Fruit fly (Drosophila melanogaster): ENCODE data around the gene ath.

ath gene

DNA sequence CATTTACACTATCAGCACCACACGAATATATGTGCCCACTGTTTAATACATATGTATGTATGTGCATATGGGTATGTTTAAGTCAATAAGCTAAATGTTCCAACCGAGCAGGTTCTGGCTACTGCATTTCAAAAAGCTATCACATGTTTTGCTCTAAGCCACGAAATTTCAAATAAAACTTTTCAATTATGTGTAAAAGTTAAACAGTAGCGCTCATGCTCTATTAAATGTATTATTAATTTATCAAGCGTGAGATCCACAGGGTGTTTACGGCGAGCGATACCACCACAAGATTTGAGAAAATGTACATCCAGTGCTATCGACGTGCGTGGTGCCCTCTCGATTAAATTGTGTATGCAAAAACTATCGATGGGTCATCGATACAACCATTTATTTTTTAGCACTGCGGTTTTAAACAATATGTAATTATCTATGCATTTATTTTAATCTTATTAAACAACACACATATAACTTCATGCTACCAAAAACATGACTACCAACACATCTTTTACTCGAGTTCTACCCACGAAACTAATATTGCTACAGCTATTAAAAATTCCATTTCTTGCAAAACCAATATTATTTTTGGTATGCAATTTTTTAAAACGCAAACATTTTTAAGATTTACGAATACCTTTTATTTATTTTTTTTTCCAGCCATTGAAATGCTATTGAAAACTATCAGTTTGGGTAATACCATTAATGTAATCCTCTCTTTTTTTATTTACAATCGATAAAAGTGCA lies 50.0 kb downstream of the ath start, which contains the start of gene Pten:
Gene Pten (minus strand): TSS at position 300 of the 744 bp plus-strand sequence.
- TF ChIP-seq CG16779 (tag; optimal IDR thresholded peaks at IDR 0.05) (no peak), dac (GFP tag; optimal IDR thresholded peaks at IDR 0.05) (no peak), Met (GFP tag; optimal IDR thresholded peaks at IDR 0.05) (peak; percentile 71), Ets96B (tag; optimal IDR thresholded peaks at IDR 0.05) (peak; percentile 55), Eip78C (GFP tag) (peak; percentile 89), Sox102F (GFP tag; optimal IDR thresholded peaks at IDR 0.05) (no peak), CG10669 (GFP tag; optimal IDR thresholded peaks at IDR 0.05) (no peak), esn (GFP tag; optimal IDR thresholded peaks at IDR 0.05) (peak; percentile 67), Gug (GFP tag; IDR thresholded peaks at IDR 0.05) (no peak), eg (GFP tag; IDR thresholded peaks at IDR 0.05) (no peak), CG31627 (GFP tag; optimal IDR thresholded peaks at IDR 0.05) (peak; percentile 56), CG11762 (GFP tag; optimal IDR thresholded peaks at IDR 0.05; ENCODE audit: insufficient read depth) (no peak), CG8319 (GFP tag; optimal IDR thresholded peaks at IDR 0.05) (peak; percentile 48), Blimp-1 (GFP tag; optimal IDR thresholded peaks at IDR 0.05) (no peak), Sox14 (GFP tag; optimal IDR thresholded peaks at IDR 0.05) (peak; percentile 55), net (GFP tag; optimal IDR thresholded peaks at IDR 0.05) (no peak), CG10631 (GFP tag; optimal IDR thresholded peaks at IDR 0.05) (no peak), CG8632 (GFP tag; optimal IDR thresholded peaks at IDR 0.05) (peak; percentile 37), CG6854 (GFP tag; optimal IDR thresholded peaks at IDR 0.05) (peak; percentile 25), topi (GFP tag; optimal IDR thresholded peaks at IDR 0.05) (peak; percentile 68), Lpt (GFP tag; optimal IDR thresholded peaks at IDR 0.05) (no peak), achi (GFP tag; optimal IDR thresholded peaks at IDR 0.05) (no peak), pdm3 (GFP tag; optimal IDR thresholded peaks at IDR 0.05) (no peak), CG4318 (GFP tag; optimal IDR thresholded peaks at IDR 0.05) (no peak), vri (GFP tag; optimal IDR thresholded peaks at IDR 0.05) (no peak), Hr4 (GFP tag; optimal IDR thresholded peaks at IDR 0.05) (peak; percentile 80), acj6 (GFP tag; optimal IDR thresholded peaks at IDR 0.05) (peak; percentile 50), CG9139 (GFP tag; optimal IDR thresholded peaks at IDR 0.05) (no peak), Eip93F (GFP tag; optimal IDR thresholded peaks at IDR 0.05) (no peak), CG6808 (GFP tag; optimal IDR thresholded peaks at IDR 0.05) (no peak), dsx (GFP tag; optimal IDR thresholded peaks at IDR 0.05; ENCODE audit: poor library complexity, severe bottlenecking) (no peak), lz (GFP tag; optimal IDR thresholded peaks at IDR 0.05) (peak; percentile 69), spab (GFP tag; optimal IDR thresholded peaks at IDR 0.05) (no peak), fd59A (GFP tag; optimal IDR thresholded peaks at IDR 0.05) (no peak), Ets21C (GFP tag; optimal IDR thresholded peaks at IDR 0.05) (peak; percentile 42), CG15336 (GFP tag; IDR thresholded peaks at IDR 0.05) (peak; percentile 72), fkh (GFP tag; optimal IDR thresholded peaks at IDR 0.05) (peak; percentile 86), Sox15 (GFP tag; optimal IDR thresholded peaks at IDR 0.05) (peak; percentile 11), CG32006 (GFP tag; optimal IDR thresholded peaks at IDR 0.05) (no peak), CG11902 (GFP tag; optimal IDR thresholded peaks at IDR 0.05) (peak; percentile 33), CG7368 (GFP tag; optimal IDR thresholded peaks at IDR 0.05) (no peak), fd85E (GFP tag; optimal IDR thresholded peaks at IDR 0.05) (no peak), OdsH (GFP tag; optimal IDR thresholded peaks at IDR 0.05) (peak; percentile 62), cyc (GFP tag; optimal IDR thresholded peaks at IDR 0.05) (peak; percentile 52), CG3032 (tag; optimal IDR thresholded peaks at IDR 0.05) (peak; percentile 61), Hr38 (GFP tag; optimal IDR thresholded peaks at IDR 0.05) (no peak), CG34406 (GFP tag; optimal IDR thresholded peaks at IDR 0.05) (no peak), CG6276 (GFP tag; optimal IDR thresholded peaks at IDR 0.05) (no peak), salr (GFP tag; optimal IDR thresholded peaks at IDR 0.05) (no peak), CG1621 (tag; optimal IDR thresholded peaks at IDR 0.05) (no peak), Eip75B (GFP tag; optimal IDR thresholded peaks at IDR 0.05) (peak; percentile 66)
